Fruit fly (Drosophila melanogaster): Measurements from ENCODE around the gene Ctr1C.

dm6 chr3R:30926033-30926432 is 38.1 kb downstream of the Ctr1C start:
- TF ChIP-seq insv (optimal IDR thresholded peaks at IDR 0.05) (no peak), Sin3A (optimal IDR thresholded peaks at IDR 0.05) (no peak), h (optimal IDR thresholded peaks at IDR 0.05) (no peak), Myc (optimal IDR thresholded peaks at IDR 0.05) (no peak), psq (optimal IDR thresholded peaks at IDR 0.05) (no peak), ttk (optimal IDR thresholded peaks at IDR 0.05) (no peak)
